Fruit fly (Drosophila melanogaster): Measurements from ENCODE around the gene CG1486.
A peak's percentile ranks its signal among the peaks of the same experiment; 100 is the strongest.

CG1486 gene

DNA sequence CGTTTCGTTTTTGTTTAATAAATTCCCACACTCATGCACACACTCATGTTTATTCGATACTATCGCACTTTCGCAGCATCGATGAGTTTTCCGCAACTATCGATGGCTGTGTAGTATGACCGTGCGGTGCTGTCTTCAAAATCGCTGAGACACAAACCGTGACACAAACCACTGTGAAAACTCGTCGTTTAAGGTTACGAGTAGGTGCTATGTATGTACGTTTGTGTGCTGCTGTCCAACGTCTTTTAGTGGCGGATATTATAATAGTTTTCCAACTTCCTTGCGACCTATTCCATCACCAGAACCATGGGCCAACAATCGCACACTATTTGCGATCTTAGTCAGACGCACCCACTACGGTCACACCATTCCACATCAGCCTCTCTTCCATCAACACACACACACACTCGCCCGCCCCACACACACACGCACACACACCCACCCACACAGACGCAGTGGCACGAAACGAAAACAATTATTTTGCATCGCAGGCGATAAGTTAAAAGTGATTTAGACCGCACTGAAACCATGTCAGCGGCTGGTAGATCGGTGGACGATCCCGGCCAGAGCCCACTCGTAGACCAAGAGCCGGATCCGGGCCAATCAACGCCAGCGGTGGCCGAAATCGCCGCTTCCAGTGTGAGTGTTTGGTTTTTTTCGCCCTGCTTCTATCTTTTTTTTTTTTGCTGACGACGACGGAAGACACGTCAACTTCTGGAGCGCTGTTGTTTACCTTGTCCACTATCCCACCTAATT lies at the start of gene CG1486, which contains the start of gene Dd (continued):
- peak in 1 of 2 experiments; percentile 39 for TF ChIP-seq Trl (optimal IDR thresholded peaks at IDR 0.05)
- no peak for TF ChIP-seq Trl (GFP tag; optimal IDR thresholded peaks at IDR 0.05)
- TF ChIP-seq CG3995 (GFP tag; optimal IDR thresholded peaks at IDR 0.05), result peak; percentile 76
- peak; percentile 79 for TF ChIP-seq CG14710 (tag; optimal IDR thresholded peaks at IDR 0.05)
- TF ChIP-seq Stat92E (GFP tag; optimal IDR thresholded peaks at IDR 0.05), result peak in 1 of 3 experiments; percentile 4
- no peak for TF ChIP-seq sr (GFP tag; IDR thresholded peaks at IDR 0.05)
- peak; percentile 63 for TF ChIP-seq CG15514 (GFP tag; optimal IDR thresholded peaks at IDR 0.05)
- no peak for TF ChIP-seq jigr1 (GFP tag; IDR thresholded peaks at IDR 0.05)
- TF ChIP-seq Antp (GFP tag; optimal IDR thresholded peaks at IDR 0.05), result peak; percentile 6
- TF ChIP-seq CG18599 (GFP tag; optimal IDR thresholded peaks at IDR 0.05), result no peak
- TF ChIP-seq CG13424 (tag; optimal IDR thresholded peaks at IDR 0.05), result no peak
- TF ChIP-seq crp (GFP tag; optimal IDR thresholded peaks at IDR 0.05), result peak in 1 of 2 experiments; percentile 14
- TF ChIP-seq Dll (GFP tag; IDR thresholded peaks at IDR 0.05; ENCODE audit: partially characterized antibody), result peak; percentile 86
- TF ChIP-seq Camta (GFP tag; optimal IDR thresholded peaks at IDR 0.05), result no peak
- TF ChIP-seq CG10462 (GFP tag; optimal IDR thresholded peaks at IDR 0.05), result no peak
- TF ChIP-seq CG8924 (tag; optimal IDR thresholded peaks at IDR 0.05), result peak; percentile 82
- TF ChIP-seq CG6683 (GFP tag; optimal IDR thresholded peaks at IDR 0.05), result no peak
- peak; percentile 55 for TF ChIP-seq kay (GFP tag; optimal IDR thresholded peaks at IDR 0.05)
- no peak for TF ChIP-seq lbe (GFP tag; optimal IDR thresholded peaks at IDR 0.05)
- TF ChIP-seq CG30020 (tag; optimal IDR thresholded peaks at IDR 0.05), result peak; percentile 42
- peak; percentile 91 for TF ChIP-seq CG6791 (GFP tag; IDR thresholded peaks at IDR 0.05; ENCODE audit: partially characterized antibody)
- TF ChIP-seq grau (tag; optimal IDR thresholded peaks at IDR 0.05), result peak; percentile 29
- peak; percentile 32 for TF ChIP-seq CG2712 (tag; optimal IDR thresholded peaks at IDR 0.05)
- no peak for TF ChIP-seq emc (GFP tag; optimal IDR thresholded peaks at IDR 0.05)
- no peak for TF ChIP-seq pan (optimal IDR thresholded peaks at IDR 0.05)
- TF ChIP-seq pan (GFP tag; optimal IDR thresholded peaks at IDR 0.05 in 1 of 2, IDR thresholded peaks at IDR 0.05 in 1 of 2), result peak in 1 of 2 experiments; percentile 21
- TF ChIP-seq CG8388 (GFP tag; optimal IDR thresholded peaks at IDR 0.05), result no peak
- peak; percentile 70 for TF ChIP-seq Lhr (GFP tag; optimal IDR thresholded peaks at IDR 0.05)
- no peak for TF ChIP-seq CG32772 (GFP tag; IDR thresholded peaks at IDR 0.05)
- TF ChIP-seq CG10543 (GFP tag; optimal IDR thresholded peaks at IDR 0.05), result peak; percentile 30
- TF ChIP-seq MESR4 (GFP tag; optimal IDR thresholded peaks at IDR 0.05), result peak; percentile 71
- peak; percentile 29 for TF ChIP-seq sens (GFP tag)
- peak; percentile 23 for TF ChIP-seq HLHmδ (GFP tag; optimal IDR thresholded peaks at IDR 0.05)
- peak; percentile 84 for TF ChIP-seq nerfin-2 (GFP tag; IDR thresholded peaks at IDR 0.05; ENCODE audit: partially characterized antibody)
- peak; percentile 92 for TF ChIP-seq vnd (GFP tag; IDR thresholded peaks at IDR 0.05; ENCODE audit: partially characterized antibody)
- peak; percentile 22 for TF ChIP-seq Max (GFP tag; optimal IDR thresholded peaks at IDR 0.05)
- peak; percentile 80 for TF ChIP-seq CG13287 (GFP tag; IDR thresholded peaks at IDR 0.05; ENCODE audit: partially characterized antibody)
- TF ChIP-seq slbo (GFP tag; IDR thresholded peaks at IDR 0.05), result peak; percentile 7; the same call in 1 of the 2 replicates
- peak; percentile 79 for TF ChIP-seq CG1603 (tag; optimal IDR thresholded peaks at IDR 0.05)
- peak; percentile 21 for TF ChIP-seq nom (GFP tag; optimal IDR thresholded peaks at IDR 0.05)
- TF ChIP-seq mld (GFP tag; IDR thresholded peaks at IDR 0.05; ENCODE audit: partially characterized antibody), result peak; percentile 78; the same call in 2 of the 3 replicates
- peak; percentile 35 for TF ChIP-seq CG17829 (tag; optimal IDR thresholded peaks at IDR 0.05)
- TF ChIP-seq Dp (GFP tag; optimal IDR thresholded peaks at IDR 0.05), result peak; percentile 22
- peak; percentile 9 for TF ChIP-seq yki (optimal IDR thresholded peaks at IDR 0.05)
- peak; percentile 89 for TF ChIP-seq bbx (GFP tag; IDR thresholded peaks at IDR 0.05; ENCODE audit: partially characterized antibody)
- TF ChIP-seq CG34224 (GFP tag; IDR thresholded peaks at IDR 0.05; ENCODE audit: partially characterized antibody), result peak; percentile 74
- peak; percentile 75 for TF ChIP-seq Doc3 (GFP tag; IDR thresholded peaks at IDR 0.05; ENCODE audit: partially characterized antibody)
